Worm (Caenorhabditis elegans) whole organism, dauer: ENCODE measurements around the gene ZC443.7.

ENCODE experiments used
- unc-62 ChIP-seq: sonication (generic microtip); optimal IDR thresholded peaks from 2 replicates; lab custom pipeline; 2017; ENCODE audit warnings: missing biosample characterization, missing genetic modification reagents, missing genetic modification characterization

Gene ZC443.7

DNA sequence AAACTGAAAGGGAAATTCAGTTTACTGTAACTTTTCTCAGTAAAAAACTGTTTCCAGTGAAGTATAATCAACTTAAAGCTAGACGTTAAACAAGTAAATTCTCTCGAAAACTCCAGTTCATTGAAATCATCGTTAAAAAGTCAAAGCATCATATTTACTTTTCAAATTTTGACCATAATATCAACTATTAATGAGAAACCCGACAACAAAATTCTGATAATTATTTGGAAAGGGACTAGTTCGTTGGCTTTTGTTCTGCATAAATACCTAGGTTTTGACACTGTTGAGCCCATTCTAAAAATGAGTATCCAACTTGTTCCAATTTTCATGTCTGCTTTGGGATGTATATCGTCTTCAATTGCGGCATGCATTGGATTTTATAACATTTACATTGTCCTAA is at the start of gene ZC443.7:
Gene ZC443.7, plus strand, starts transcription at position 301 of the 400 bp plus-strand sequence.
- no peak for TF ChIP-seq unc-62 (GFP tag; lab: Kevin White, UChicago)

DNA sequence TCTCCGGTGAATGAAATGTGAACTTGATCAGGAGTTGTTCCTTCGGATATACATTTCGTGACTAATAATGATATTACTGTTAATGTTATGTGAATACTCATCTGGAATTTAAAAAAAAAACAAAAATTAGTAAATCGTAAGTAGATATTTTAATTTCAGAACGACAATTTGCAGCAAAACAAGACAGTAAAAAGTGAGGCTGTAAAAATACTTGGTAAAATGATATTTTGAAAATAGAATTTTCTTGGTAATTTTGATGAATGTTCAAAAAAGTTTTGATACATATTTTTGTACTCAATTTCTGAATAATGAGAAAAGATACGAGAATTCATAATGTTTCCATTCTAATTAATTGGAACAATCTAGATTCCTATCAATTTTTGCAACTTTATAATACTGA is 46.6 kb upstream of the ZC443.7 start, which contains the start of gene papl-1:
Gene papl-1, minus strand, starts transcription at position 101 of the 400 bp plus-strand sequence.
- TF ChIP-seq unc-62 (GFP tag; lab: Kevin White, UChicago): no peak

DNA sequence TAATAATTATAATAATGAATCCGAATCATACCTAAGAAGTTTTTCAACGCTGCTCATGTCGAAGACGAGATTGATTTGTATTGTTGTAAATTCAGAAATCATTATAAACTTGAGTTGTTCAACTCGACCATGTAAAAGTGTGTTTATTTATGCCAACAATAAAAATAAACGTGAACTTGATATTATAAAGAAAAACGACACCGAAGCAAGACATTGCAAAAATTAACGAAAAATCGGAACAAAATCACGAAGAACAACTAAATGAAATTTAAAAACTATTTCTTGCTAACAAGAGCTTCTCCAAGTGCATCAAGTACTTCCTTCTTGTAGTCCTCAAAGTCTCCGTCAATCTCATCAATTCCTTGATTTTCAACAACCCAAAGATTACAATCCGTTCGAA is 45.4 kb upstream of the ZC443.7 start, which contains the start of gene F18E2.15:
Gene F18E2.15, minus strand, starts transcription at position 101 of the 400 bp plus-strand sequence.
- TF ChIP-seq unc-62 (GFP tag; lab: Kevin White, UChicago): no peak

- no peak for TF ChIP-seq unc-62 (GFP tag; lab: Kevin White, UChicago)
Measured at ce11 chrV:12763291-12763995, 42.8 kb upstream of the ZC443.7 start, which contains the start of the genes abcf-1 and scc-3. TSS of gene abcf-1 (minus strand) at chrV:12763375. TSS of gene scc-3 (plus strand) at chrV:12763945.

- no peak for TF ChIP-seq unc-62 (GFP tag; lab: Kevin White, UChicago)
Measured at ce11 chrV:12768946-12769345, 37.3 kb upstream of the ZC443.7 start, which contains the start of gene srt-43. TSS of gene srt-43 (plus strand) at chrV:12769246.

DNA sequence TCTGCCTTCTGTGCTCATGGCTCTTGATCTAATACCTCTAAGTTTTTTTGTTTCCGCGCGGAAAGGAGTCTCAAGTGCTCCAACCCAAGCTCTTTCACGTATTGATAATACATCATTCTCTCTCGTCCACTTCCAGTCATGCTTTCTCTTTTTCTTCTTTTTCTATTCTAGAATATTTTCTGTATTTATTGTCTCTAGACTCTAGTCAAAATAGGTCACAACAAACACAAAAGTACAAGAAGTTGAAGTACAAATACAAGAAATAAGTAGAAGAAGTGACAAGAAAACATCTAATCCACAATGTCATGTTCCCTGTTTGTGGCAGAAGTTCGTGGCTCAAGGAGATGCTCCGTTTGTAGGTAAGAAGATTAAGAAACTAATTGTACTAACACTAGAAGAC is 33.1 kb upstream of the ZC443.7 start, which contains the start of gene ZC455.1:
Gene ZC455.1, plus strand, starts transcription at position 301 of the 400 bp plus-strand sequence.
- no peak for TF ChIP-seq unc-62 (GFP tag; lab: Kevin White, UChicago)

ce11 chrV:12773852-12774251 is 32.4 kb upstream of the ZC443.7 start:
- TF ChIP-seq unc-62 (GFP tag; lab: Kevin White, UChicago): no peak

DNA sequence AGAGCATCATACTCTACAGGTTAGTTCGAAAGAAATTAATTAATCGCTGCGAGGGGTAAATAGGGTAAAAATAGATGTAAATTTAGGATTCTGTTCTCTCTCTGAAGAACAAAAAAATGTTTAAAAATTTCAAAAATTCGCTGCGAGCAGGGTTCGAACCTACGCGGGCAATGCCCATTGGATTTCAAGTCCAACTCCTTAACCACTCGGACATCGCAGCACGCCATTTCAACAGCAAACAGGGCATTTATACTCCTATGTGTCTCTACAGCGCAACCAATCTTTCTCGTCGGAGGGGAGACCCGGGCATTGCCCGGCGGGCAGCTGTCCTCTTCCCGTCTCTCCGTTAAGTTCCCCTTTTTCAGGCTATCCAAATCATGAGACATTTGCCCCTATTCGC is 26.0 kb upstream of the ZC443.7 start:
- TF ChIP-seq unc-62 (GFP tag; lab: Kevin White, UChicago): no peak

DNA sequence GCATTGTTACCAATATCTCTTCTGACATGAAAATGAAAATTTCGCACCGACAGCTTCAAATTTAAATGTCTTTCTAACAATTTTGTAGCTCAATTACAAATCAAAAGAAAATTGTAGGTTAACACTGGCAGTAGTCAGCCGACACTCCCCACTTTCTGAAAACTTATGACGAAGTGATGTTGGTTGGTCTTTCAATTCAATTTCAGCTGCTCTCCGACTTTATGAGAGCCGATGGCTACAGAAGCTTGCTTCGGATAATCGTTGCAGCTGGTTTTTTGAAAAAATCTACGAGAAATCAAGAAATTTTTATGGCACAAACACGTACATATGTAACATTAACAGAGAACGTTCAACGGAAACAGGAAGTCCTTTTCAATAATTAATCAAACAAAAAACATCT is 21.4 kb upstream of the ZC443.7 start, which contains the start of gene sre-20:
Gene sre-20, minus strand, starts transcription at position 101 of the 400 bp plus-strand sequence.
- TF ChIP-seq unc-62 (GFP tag; lab: Kevin White, UChicago): no peak

ce11 chrV:12786340-12786739 is 19.9 kb upstream of the ZC443.7 start:
- TF ChIP-seq unc-62 (GFP tag; lab: Kevin White, UChicago): no peak

ce11 chrV:12787026-12787425 is 19.3 kb upstream of the ZC443.7 start, which contains the start of gene fkb-4:
TSS of gene fkb-4 (minus strand) at chrV:12787126.
- TF ChIP-seq unc-62 (GFP tag; lab: Kevin White, UChicago): no peak

DNA sequence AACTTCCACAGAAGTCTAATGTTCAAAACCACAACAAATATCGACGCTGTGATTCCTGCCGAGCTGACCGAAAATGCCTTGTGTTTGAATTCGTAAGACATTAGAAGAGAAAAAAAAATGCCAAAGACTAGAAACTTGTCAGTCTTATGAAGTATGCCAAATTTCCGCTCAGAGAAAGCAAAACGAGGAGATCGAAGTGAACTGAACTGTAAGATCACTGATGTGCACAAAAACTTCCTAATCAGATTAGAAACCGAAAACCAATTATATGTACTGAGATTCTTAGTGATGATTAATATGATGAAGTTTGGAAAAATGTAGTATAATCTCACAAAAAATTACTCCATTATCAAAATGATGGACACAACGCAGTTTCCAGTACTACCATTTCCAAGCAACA is 17.8 kb upstream of the ZC443.7 start, which contains the start of gene srbc-44:
Gene srbc-44, minus strand, starts transcription at position 101 of the 400 bp plus-strand sequence.
- TF ChIP-seq unc-62 (GFP tag; lab: Kevin White, UChicago): no peak

DNA sequence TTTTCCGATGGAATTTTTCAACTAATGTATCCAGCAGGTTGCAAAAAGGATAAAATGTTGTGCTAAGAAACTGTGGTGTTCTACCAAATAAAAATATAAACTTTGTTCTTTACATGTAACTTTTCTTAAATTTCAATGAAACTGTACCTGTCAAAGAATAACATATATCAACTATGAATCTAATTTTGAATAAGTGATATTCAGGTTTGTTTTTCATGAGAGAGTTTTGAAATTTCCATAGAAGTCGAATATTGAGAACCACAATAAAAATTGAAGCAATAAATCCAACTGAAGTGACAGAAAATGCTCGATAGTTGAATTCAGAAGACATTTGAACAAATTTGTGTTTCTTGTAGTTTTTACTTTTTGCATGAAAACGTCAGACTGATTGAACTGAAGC is 16.1 kb upstream of the ZC443.7 start, which contains the start of gene srbc-43:
Gene srbc-43, minus strand, starts transcription at position 331 of the 400 bp plus-strand sequence.
- TF ChIP-seq unc-62 (GFP tag; lab: Kevin White, UChicago): no peak

DNA sequence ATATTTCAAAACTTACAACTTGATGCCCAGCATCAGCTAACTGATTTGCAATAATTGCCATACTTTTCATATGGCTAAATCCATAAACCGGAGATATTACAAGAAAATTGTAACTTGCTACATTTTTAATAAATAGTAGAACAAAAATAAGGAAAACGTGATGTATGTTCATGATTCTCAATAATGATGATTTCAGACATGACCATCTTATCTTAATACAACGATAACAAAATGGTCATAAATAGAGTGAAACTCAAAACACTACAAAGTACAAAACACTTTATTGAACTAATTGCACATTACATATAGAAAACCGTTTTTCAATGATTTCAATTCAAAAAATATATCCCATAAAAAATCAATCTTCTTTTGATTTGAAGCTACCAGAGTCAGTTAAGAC is 13.5 kb upstream of the ZC443.7 start, which contains the start of gene ugt-5:
Gene ugt-5, minus strand, starts transcription at position 214 of the 400 bp plus-strand sequence.
- no peak for TF ChIP-seq unc-62 (GFP tag; lab: Kevin White, UChicago)

- TF ChIP-seq unc-62 (GFP tag; lab: Kevin White, UChicago): no peak
Measured at ce11 chrV:12795196-12795595, 11.1 kb upstream of the ZC443.7 start, which contains the start of gene ugt-4. TSS of gene ugt-4 (minus strand) at chrV:12795336.

ce11 chrV:12795927-12796326 is 10.4 kb upstream of the ZC443.7 start:
- TF ChIP-seq unc-62 (GFP tag; lab: Kevin White, UChicago): no peak
